Fruit fly (Drosophila melanogaster): ENCODE results near the gene tty.

Gene tty

dm6 chrX:21306485-21307142 lies 32.9 kb downstream of the tty start, which contains the start of gene Abca3 (continued):
- TF ChIP-seq row (GFP tag; IDR thresholded peaks at IDR 0.05) (peak; percentile 96), CG13287 (GFP tag; IDR thresholded peaks at IDR 0.05; ENCODE audit: partially characterized antibody) (peak; percentile 34), CG32772 (GFP tag; IDR thresholded peaks at IDR 0.05) (no peak), CG17912 (GFP tag; optimal IDR thresholded peaks at IDR 0.05) (no peak), ems (GFP tag; optimal IDR thresholded peaks at IDR 0.05) (peak; percentile 32), CG42726 (GFP tag; IDR thresholded peaks at IDR 0.05; ENCODE audit: partially characterized antibody) (no peak), CG12071 (GFP tag; optimal IDR thresholded peaks at IDR 0.05) (peak; percentile 42), CG8478 (optimal IDR thresholded peaks at IDR 0.05) (no peak), Hr39 (optimal IDR thresholded peaks at IDR 0.05) (no peak), sd (tag; optimal IDR thresholded peaks at IDR 0.05) (no peak), CG11696 (GFP tag; IDR thresholded peaks at IDR 0.05) (no peak), oc (tag; optimal IDR thresholded peaks at IDR 0.05) (peak; percentile 16), croc (GFP tag; conservative IDR thresholded peaks at IDR 0.05) (peak; percentile 44; the same call in 2 of the 3 replicates), zf30C (GFP tag; optimal IDR thresholded peaks at IDR 0.05) (no peak), HHEX (GFP tag; optimal IDR thresholded peaks at IDR 0.05) (peak; percentile 47), CG3847 (GFP tag; IDR thresholded peaks at IDR 0.05) (no peak; the same call in none of the 2 replicates), CG11560 (tag; IDR thresholded peaks at IDR 0.05) (peak; percentile 41; the same call in 1 of the 3 replicates), insv (GFP tag; optimal IDR thresholded peaks at IDR 0.05) (peak in 1 of 2 experiments; percentile 26), repo (GFP tag; optimal IDR thresholded peaks at IDR 0.05) (peak; percentile 49), CG30020 (tag; optimal IDR thresholded peaks at IDR 0.05) (peak; percentile 39), CG11456 (GFP tag; IDR thresholded peaks at IDR 0.05) (0 out of 3 replicates have a peak, but pooled peaks have one; percentile 48), Fer3 (tag; optimal IDR thresholded peaks at IDR 0.05) (peak; percentile 77), CG17385 (GFP tag; optimal IDR thresholded peaks at IDR 0.05) (peak; percentile 55), CG4730 (GFP tag; IDR thresholded peaks at IDR 0.05) (peak; percentile 19; the same call in 1 of the 2 replicates), CG10543 (GFP tag; optimal IDR thresholded peaks at IDR 0.05) (peak; percentile 78), CG34224 (GFP tag; IDR thresholded peaks at IDR 0.05; ENCODE audit: partially characterized antibody) (no peak; the same call in 2 of the 3 replicates), CG14667 (GFP tag; IDR thresholded peaks at IDR 0.05) (no peak), mld (GFP tag; IDR thresholded peaks at IDR 0.05; ENCODE audit: partially characterized antibody) (no peak), Blimp-1 (GFP tag; optimal IDR thresholded peaks at IDR 0.05) (peak; percentile 91), CG17186 (GFP tag; optimal IDR thresholded peaks at IDR 0.05) (no peak), Hand (GFP tag; optimal IDR thresholded peaks at IDR 0.05) (no peak), cad (GFP tag; optimal IDR thresholded peaks at IDR 0.05) (no peak), CG4360 (GFP tag; IDR thresholded peaks at IDR 0.05) (no peak), vfl (GFP tag; optimal IDR thresholded peaks at IDR 0.05) (peak; percentile 53), CG13296 (GFP tag; optimal IDR thresholded peaks at IDR 0.05) (peak; percentile 65), tio (GFP tag; optimal IDR thresholded peaks at IDR 0.05) (no peak), CG7963 (GFP tag; IDR thresholded peaks at IDR 0.05; ENCODE audit: partially characterized antibody) (no peak), Meics (GFP tag; optimal IDR thresholded peaks at IDR 0.05) (peak; percentile 77), Stat92E (GFP tag; optimal IDR thresholded peaks at IDR 0.05) (peak in 1 of 3 experiments; percentile 24), CG31224 (GFP tag; IDR thresholded peaks at IDR 0.05) (0 out of 2 replicates have a peak, but pooled peaks have one; percentile 12), CG10462 (GFP tag; optimal IDR thresholded peaks at IDR 0.05) (no peak), CG8359 (GFP tag; optimal IDR thresholded peaks at IDR 0.05; ENCODE audit: borderline replicate concordance) (no peak), Taf1 (GFP tag; IDR thresholded peaks at IDR 0.05) (0 out of 2 replicates have a peak, but pooled peaks have one; percentile 19), ham (GFP tag; IDR thresholded peaks at IDR 0.05) (no peak), CG13775 (GFP tag; optimal IDR thresholded peaks at IDR 0.05) (peak; percentile 64), Elba2 (GFP tag; optimal IDR thresholded peaks at IDR 0.05) (no peak), pros (GFP tag; optimal IDR thresholded peaks at IDR 0.05) (no peak), gsb-n (tag; optimal IDR thresholded peaks at IDR 0.05) (peak; percentile 23), B-H1 (GFP tag; IDR thresholded peaks at IDR 0.05) (no peak)
